Worm (Caenorhabditis elegans) whole organism, mixed stage, embryonic: ENCODE data around the gene K08F9.1.

Experiments
- M03D4.4 ChIP-seq: sonication (generic microtip); optimal IDR thresholded peaks from 2 replicates; lab custom pipeline; 2017; ENCODE audit warnings: mild to moderate bottlenecking, missing genetic modification characterization, missing compliant biosample characterization
- bed-3 ChIP-seq: fragments of 200-800 bp; sonication (Bioruptor generic); optimal IDR thresholded peaks from 3 replicates; lab custom pipeline; 2018; ENCODE audit warnings: mild to moderate bottlenecking, missing genetic modification characterization, moderate library complexity, missing compliant biosample characterization
- blmp-1 ChIP-seq: fragments of 150-350 bp; optimal IDR thresholded peaks from 2 replicates; lab custom pipeline; 2014; ENCODE audit warnings: missing biosample characterization, missing genetic modification characterization
- ceh-39 ChIP-seq: fragments of 150-350 bp; optimal IDR thresholded peaks from 2 replicates; lab custom pipeline; 2014; ENCODE audit warnings: missing biosample characterization, missing genetic modification characterization
- ceh-43 ChIP-seq: fragments of 200-800 bp; sonication (Bioruptor generic); optimal IDR thresholded peaks from 2 replicates; lab custom pipeline; 2018; ENCODE audit warnings: mild to moderate bottlenecking, missing genetic modification characterization, moderate library complexity, missing compliant biosample characterization
- ceh-83 ChIP-seq: fragments of 200-800 bp; sonication (Bioruptor generic); optimal IDR thresholded peaks from 2 replicates; lab custom pipeline; 2018; ENCODE audit warnings: mild to moderate bottlenecking, missing genetic modification characterization, missing compliant biosample characterization
- ces-1 ChIP-seq: fragments of 150-350 bp; optimal IDR thresholded peaks from 2 replicates; lab custom pipeline; 2014; ENCODE audit warnings: missing biosample characterization, missing genetic modification reagents, missing genetic modification characterization
- drap-1 ChIP-seq: fragments of 200-800 bp; sonication (Bioruptor generic); optimal IDR thresholded peaks from 3 replicates; lab custom pipeline; 2018; ENCODE audit warnings: mild to moderate bottlenecking, missing genetic modification characterization, missing compliant biosample characterization
- elt-3 ChIP-seq: fragments of 150-350 bp; optimal IDR thresholded peaks from 2 replicates; lab custom pipeline; 2014; ENCODE audit warnings: missing biosample characterization, missing genetic modification characterization
- flh-1 ChIP-seq: fragments of 200-800 bp; sonication (Bioruptor generic); optimal IDR thresholded peaks from 2 replicates; lab custom pipeline; 2018; ENCODE audit warnings: mild to moderate bottlenecking, missing genetic modification characterization, moderate library complexity, missing compliant biosample characterization
- ham-2 ChIP-seq: fragments of 200-800 bp; sonication (Bioruptor generic); optimal IDR thresholded peaks from 2 replicates; lab custom pipeline; 2018; ENCODE audit warnings: mild to moderate bottlenecking, missing genetic modification characterization, missing compliant biosample characterization
- lin-32 ChIP-seq: fragments of 200-800 bp; sonication (Bioruptor generic); optimal IDR thresholded peaks from 2 replicates; lab custom pipeline; 2018; ENCODE audit warnings: mild to moderate bottlenecking, missing genetic modification characterization, missing compliant biosample characterization
- lsy-2 ChIP-seq: fragments of 150-350 bp; optimal IDR thresholded peaks from 2 replicates; lab custom pipeline; 2014; ENCODE audit warnings: missing biosample characterization, missing genetic modification characterization
- mab-5 ChIP-seq: fragments of 150-350 bp; optimal IDR thresholded peaks from 2 replicates; lab custom pipeline; 2014; ENCODE audit warnings: missing biosample characterization, missing genetic modification characterization
- mls-2 ChIP-seq: sonication (generic microtip); optimal IDR thresholded peaks from 2 replicates; lab custom pipeline; 2016; ENCODE audit warnings: mild to moderate bottlenecking, missing genetic modification characterization, moderate library complexity, missing compliant biosample characterization
- nhr-12 ChIP-seq: fragments of 150-350 bp; optimal IDR thresholded peaks from 2 replicates; lab custom pipeline; 2014; ENCODE audit warnings: missing biosample characterization, missing genetic modification characterization
- nhr-28 ChIP-seq: fragments of 150-350 bp; optimal IDR thresholded peaks from 2 replicates; lab custom pipeline; 2014; ENCODE audit warnings: missing biosample characterization, missing genetic modification characterization
- nhr-76 ChIP-seq: sonication (generic microtip); optimal IDR thresholded peaks from 2 replicates; lab custom pipeline; 2017; ENCODE audit warnings: missing biosample characterization, missing genetic modification characterization
- sem-2 ChIP-seq: fragments of 200-800 bp; sonication (Bioruptor generic); optimal IDR thresholded peaks from 2 replicates; lab custom pipeline; 2018; ENCODE audit warnings: mild to moderate bottlenecking, missing genetic modification characterization, missing compliant biosample characterization
- sptf-1 ChIP-seq: sonication (generic microtip); optimal IDR thresholded peaks from 2 replicates; lab custom pipeline; 2017; ENCODE audit warnings: mild to moderate bottlenecking, missing genetic modification characterization, moderate library complexity, missing compliant biosample characterization
- tbx-8 ChIP-seq: fragments of 200-800 bp; sonication (Bioruptor generic); optimal IDR thresholded peaks from 2 replicates; lab custom pipeline; 2018; ENCODE audit warnings: mild to moderate bottlenecking, missing genetic modification characterization, moderate library complexity, missing compliant biosample characterization
- unc-120 ChIP-seq: sonication (generic microtip); optimal IDR thresholded peaks from 2 replicates; lab custom pipeline; 2017; ENCODE audit warnings: missing genetic modification characterization, missing compliant biosample characterization; ENCODE audit not compliant: poor library complexity, severe bottlenecking
- unc-39 ChIP-seq: fragments of 150-350 bp; optimal IDR thresholded peaks from 2 replicates; lab custom pipeline; 2014; ENCODE audit warnings: missing biosample characterization, missing genetic modification characterization
- unc-62 ChIP-seq: fragments of 150-350 bp; optimal IDR thresholded peaks from 2 replicates; lab custom pipeline; 2014; ENCODE audit warnings: missing biosample characterization, missing genetic modification reagents, missing genetic modification characterization
- zip-8 ChIP-seq: fragments of 150-350 bp; optimal IDR thresholded peaks from 2 replicates; lab custom pipeline; 2014; ENCODE audit warnings: missing biosample characterization, missing genetic modification characterization
- ztf-11 ChIP-seq: fragments of 150-350 bp; optimal IDR thresholded peaks from 2 replicates; lab custom pipeline; 2014; ENCODE audit warnings: missing biosample characterization, missing genetic modification characterization

The K08F9.1 gene

DNA sequence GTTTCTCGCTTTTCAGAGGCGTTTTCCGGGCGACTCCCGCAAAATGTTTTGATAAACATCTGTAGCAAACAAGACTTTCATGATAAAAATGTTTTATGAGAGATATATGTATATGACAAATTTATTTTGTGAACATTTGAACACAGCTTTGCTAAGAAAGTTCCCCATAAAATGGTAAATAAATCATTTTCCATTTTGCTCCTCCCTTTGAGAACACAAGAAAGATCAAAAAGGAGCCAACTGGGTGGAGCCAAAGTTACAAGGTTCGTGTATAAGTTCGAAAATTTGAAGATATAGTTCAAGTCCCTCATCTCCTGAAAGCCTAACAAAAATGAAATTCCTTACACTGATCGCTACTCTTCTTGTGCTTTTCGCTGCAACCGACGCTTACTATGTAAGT lies 52.7 kb downstream of the K08F9.1 start, which contains the start of gene C01G10.17:
C01G10.17 (plus strand) TSS at position 301 of the 400 bp plus-strand sequence.
- TF ChIP-seq sptf-1 (tag; lab: Kevin White, UChicago) (no peak), ceh-43 (no peak), elt-3 (tag; lab: Kevin White, UChicago) (no peak), sem-2 (GFP tag; lab: Kevin White, UChicago) (no peak), unc-39 (no peak), lsy-2 (tag; lab: Kevin White, UChicago) (no peak), unc-120 (tag; lab: Kevin White, UChicago) (no peak), nhr-28 (no peak), mab-5 (tag; lab: Kevin White, UChicago) (no peak), ces-1 (GFP tag; lab: Kevin White, UChicago) (no peak), ztf-11 (tag; lab: Kevin White, UChicago) (no peak), M03D4.4 (tag; lab: Kevin White, UChicago) (no peak), nhr-76 (no peak), ceh-83 (GFP tag; lab: Kevin White, UChicago) (no peak), ham-2 (no peak)

DNA sequence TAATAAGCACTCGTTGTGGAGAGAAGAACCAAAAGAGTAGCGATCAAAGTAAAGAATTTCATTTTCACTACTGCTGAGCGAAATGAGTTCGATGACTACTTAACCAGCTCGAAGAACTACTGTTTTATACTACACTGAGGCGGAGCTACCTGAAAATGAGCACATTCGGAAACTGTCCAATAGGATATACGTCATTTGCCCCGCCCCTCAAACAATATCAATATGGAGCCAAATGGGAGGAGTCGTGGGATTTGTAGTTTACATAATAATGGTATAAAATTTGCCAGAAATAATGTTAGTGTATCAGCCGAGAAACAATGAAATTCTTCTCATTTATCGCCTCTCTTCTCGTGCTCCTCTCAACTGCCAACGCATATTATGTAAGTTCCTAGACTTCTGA lies 53.7 kb downstream of the K08F9.1 start, which contains the start of the genes C01G10.5 and C01G10.4:
C01G10.5 (minus strand) TSS at position 101 of the 400 bp plus-strand sequence.
C01G10.4 (plus strand) TSS at position 303 of the 400 bp plus-strand sequence.
- TF ChIP-seq elt-3 (tag; lab: Kevin White, UChicago) (no peak), ceh-39 (tag; lab: Kevin White, UChicago) (no peak), bed-3 (no peak), ham-2 (no peak), mls-2 (tag; lab: Kevin White, UChicago) (no peak), M03D4.4 (tag; lab: Kevin White, UChicago) (no peak), lin-32 (GFP tag; lab: Kevin White, UChicago) (no peak)

DNA sequence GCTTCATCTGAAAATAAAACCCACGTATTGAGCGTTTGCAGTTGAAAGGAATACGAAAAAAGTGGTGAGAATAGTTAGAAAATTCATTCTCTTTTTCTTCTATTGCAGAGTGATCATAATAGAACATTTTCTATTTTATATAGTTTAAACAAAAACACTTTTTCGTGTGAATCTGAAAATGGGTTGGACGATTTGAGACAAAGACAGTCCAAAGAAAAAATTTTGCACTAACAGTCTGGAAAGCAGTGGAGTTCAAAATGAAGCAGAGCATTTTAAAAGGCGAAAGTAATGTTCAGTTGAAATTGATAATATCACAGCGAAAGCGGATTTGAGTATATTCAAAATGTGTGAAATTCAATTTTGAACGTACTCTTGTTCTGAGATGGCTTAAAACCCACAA lies 54.6 kb downstream of the K08F9.1 start, which contains the start of gene C01G10.18:
C01G10.18 (minus strand) TSS at position 101 of the 400 bp plus-strand sequence.
- no peak for TF ChIP-seq drap-1 (GFP tag; lab: Kevin White, UChicago)

DNA sequence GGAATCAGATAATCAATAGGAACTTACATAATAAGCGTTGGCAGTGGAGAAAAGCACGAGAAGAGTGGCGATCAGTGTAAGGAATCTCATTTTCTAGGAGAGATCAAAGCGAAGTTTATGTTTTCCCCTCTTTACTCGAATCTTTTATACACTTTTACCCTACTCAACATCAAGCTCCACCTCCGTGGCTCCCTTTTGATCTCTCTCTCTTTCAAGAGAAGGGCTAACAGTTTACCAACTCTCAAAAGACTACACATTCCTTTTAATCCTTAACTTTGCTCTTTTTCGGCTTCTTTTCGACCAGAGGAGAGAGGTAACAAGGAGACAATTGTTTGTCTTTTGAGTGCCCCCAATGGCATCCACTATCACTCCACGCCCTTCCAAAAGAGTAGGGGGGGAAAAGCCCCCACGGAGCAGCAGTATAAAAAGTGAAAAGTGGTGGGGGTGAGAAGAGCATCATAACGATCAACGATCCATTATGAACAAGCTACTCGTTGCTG lies 55.9 kb downstream of the K08F9.1 start, which contains the start of the genes C01G10.15 and C01G10.6:
C01G10.15 (minus strand) TSS at position 101 of the 500 bp plus-strand sequence.
C01G10.6 (plus strand) TSS at position 450 of the 500 bp plus-strand sequence.
- no peak for TF ChIP-seq tbx-8
- no peak for TF ChIP-seq nhr-28
- TF ChIP-seq ceh-39 (tag; lab: Kevin White, UChicago), result no peak
- no peak for TF ChIP-seq ceh-83 (GFP tag; lab: Kevin White, UChicago)
- no peak for TF ChIP-seq elt-3 (tag; lab: Kevin White, UChicago)
- TF ChIP-seq lsy-2 (tag; lab: Kevin White, UChicago), result no peak
- TF ChIP-seq nhr-12 (tag; lab: Kevin White, UChicago), result no peak
- TF ChIP-seq blmp-1 (tag; lab: Kevin White, UChicago), result no peak
- no peak for TF ChIP-seq zip-8 (tag; lab: Kevin White, UChicago)
- no peak for TF ChIP-seq unc-62
- no peak for TF ChIP-seq flh-1
